Worm (Caenorhabditis elegans): ENCODE data around the gene B0001.7.

B0001.7 gene

DNA sequence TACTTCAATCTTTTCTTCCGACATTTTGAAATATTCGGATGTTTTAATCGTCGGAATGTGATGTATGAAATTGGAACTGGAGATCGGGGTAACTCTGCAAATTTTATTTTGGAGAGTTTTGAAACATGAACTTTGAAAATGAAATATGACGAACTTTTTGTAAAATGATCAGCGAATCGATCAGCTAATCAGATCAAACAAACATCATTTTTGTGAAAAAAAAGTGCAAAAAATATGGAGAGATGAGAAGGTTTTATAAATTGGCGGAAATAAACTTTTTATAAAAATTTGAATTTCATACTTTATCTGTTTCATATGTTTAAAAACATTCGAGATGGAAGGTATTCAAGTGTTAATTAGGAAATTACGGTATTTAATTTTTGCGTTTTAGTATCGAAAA is 42.6 kb downstream of the B0001.7 start, which contains the start of gene dlc-2:
Gene dlc-2 (minus strand): TSS at position 101 of the 400 bp plus-strand sequence.
- TF ChIP-seq cog-1 (tag; optimal IDR thresholded peaks at IDR 0.05): no peak
- no peak for TF ChIP-seq ztf-23 (GFP tag; IDR thresholded peaks at IDR 0.05)
- TF ChIP-seq ztf-29 (GFP tag; IDR thresholded peaks at IDR 0.05): no peak
- no peak for TF ChIP-seq klf-2 (GFP tag; conservative IDR thresholded peaks at IDR 0.05)
- TF ChIP-seq tab-1 (GFP tag; IDR thresholded peaks at IDR 0.05): no peak
- TF ChIP-seq T22C8.4 (GFP tag; IDR thresholded peaks at IDR 0.05): no peak
- TF ChIP-seq med-1 (GFP tag; optimal IDR thresholded peaks at IDR 0.05; ENCODE audit: insufficient read depth): no peak
- TF ChIP-seq flt-1 (GFP tag; IDR thresholded peaks at IDR 0.05): no peak

DNA sequence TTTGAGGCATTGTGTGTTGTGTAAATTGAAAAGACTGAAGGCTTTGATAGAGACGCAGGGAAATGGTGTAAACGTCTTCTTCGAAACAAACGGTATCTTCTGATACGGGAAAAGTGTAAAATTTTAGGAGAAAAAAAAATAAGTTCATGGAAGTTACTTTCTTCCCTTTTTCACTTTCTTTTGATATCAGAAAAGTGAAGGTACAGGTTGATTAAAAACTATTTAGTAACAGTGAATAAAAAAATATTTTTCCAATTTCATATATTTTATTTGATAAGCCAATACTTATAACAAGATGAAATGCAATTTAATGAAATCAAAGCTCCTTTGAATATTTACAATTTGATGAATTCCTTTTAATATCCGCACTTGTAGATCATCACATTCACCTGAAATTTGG is 43.7 kb downstream of the B0001.7 start, which contains the start of gene col-129:
Gene col-129 (minus strand): TSS at position 101 of the 400 bp plus-strand sequence.
- TF ChIP-seq ztf-29 (GFP tag; IDR thresholded peaks at IDR 0.05) (no peak), T22C8.4 (GFP tag; IDR thresholded peaks at IDR 0.05) (no peak), ref-1 (GFP tag; conservative IDR thresholded peaks at IDR 0.05) (no peak), flt-1 (GFP tag; IDR thresholded peaks at IDR 0.05) (no peak), klf-2 (GFP tag; conservative IDR thresholded peaks at IDR 0.05) (no peak), med-1 (GFP tag; optimal IDR thresholded peaks at IDR 0.05; ENCODE audit: insufficient read depth) (no peak), tab-1 (GFP tag; IDR thresholded peaks at IDR 0.05) (no peak), ztf-23 (GFP tag; IDR thresholded peaks at IDR 0.05) (no peak), cog-1 (tag; optimal IDR thresholded peaks at IDR 0.05) (no peak)

DNA sequence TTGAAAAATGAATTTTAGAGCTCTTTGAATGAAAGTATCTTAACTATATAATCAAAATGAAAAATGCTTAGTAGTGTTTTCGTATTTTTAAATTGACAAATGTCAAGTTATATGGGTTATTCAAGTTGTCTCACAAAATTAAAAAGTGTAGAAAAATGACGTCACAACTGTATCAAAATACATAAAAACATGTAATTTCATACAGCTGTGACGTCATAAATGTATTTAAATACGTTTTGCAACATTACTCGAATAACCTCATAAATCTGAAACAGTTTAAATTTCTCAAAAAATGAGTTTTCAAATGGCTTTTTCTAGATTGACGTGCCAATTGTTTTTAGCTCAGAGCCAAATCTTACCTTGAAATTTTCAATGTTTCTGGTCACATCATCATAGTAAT is 44.3 kb downstream of the B0001.7 start:
- no peak for TF ChIP-seq klf-2 (GFP tag; conservative IDR thresholded peaks at IDR 0.05)
- TF ChIP-seq med-1 (GFP tag; optimal IDR thresholded peaks at IDR 0.05; ENCODE audit: insufficient read depth): no peak
- TF ChIP-seq ztf-29 (GFP tag; IDR thresholded peaks at IDR 0.05): no peak
- no peak for TF ChIP-seq ztf-23 (GFP tag; IDR thresholded peaks at IDR 0.05)
- no peak for TF ChIP-seq ref-1 (GFP tag; conservative IDR thresholded peaks at IDR 0.05)
- TF ChIP-seq T22C8.4 (GFP tag; IDR thresholded peaks at IDR 0.05): no peak
- no peak for TF ChIP-seq tab-1 (GFP tag; IDR thresholded peaks at IDR 0.05)
- TF ChIP-seq flt-1 (GFP tag; IDR thresholded peaks at IDR 0.05): no peak
- no peak for TF ChIP-seq cog-1 (tag; optimal IDR thresholded peaks at IDR 0.05)

DNA sequence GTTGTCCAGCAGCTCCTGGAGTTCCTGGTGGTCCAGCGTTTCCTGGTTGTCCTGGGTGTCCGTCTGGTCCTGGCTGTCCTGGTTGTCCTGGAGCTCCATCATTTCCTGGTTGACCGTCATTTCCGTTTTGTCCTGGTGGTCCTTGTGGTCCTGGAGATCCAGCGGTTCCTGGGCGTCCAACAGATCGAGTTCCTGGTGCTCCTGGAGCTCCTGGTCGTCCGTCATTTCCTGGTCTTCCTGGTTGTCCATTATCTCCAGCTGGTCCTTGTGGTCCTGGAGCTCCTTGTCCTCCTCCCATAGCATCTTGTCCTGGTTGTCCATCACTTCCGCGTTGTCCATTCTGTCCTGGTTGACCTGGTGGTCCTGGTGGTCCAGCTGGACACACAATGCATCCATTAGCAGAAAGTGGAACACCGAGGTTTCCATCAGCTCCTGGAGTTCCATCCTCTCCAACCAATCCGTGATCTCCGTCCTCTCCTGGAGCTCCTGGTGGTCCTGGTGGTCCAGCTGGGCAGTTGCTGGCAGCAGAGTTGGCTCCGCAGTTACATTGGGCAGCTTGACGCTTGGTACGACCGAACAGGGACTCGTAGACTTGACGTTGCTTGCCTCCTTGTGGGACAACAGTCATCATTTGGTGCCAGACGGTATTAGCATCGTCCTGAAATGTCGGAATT is 44.9 kb downstream of the B0001.7 start:
- no peak for TF ChIP-seq T22C8.4 (GFP tag; IDR thresholded peaks at IDR 0.05)
- TF ChIP-seq ztf-29 (GFP tag; IDR thresholded peaks at IDR 0.05): no peak
- TF ChIP-seq cog-1 (tag; optimal IDR thresholded peaks at IDR 0.05): no peak
- no peak for TF ChIP-seq med-1 (GFP tag; optimal IDR thresholded peaks at IDR 0.05; ENCODE audit: insufficient read depth)

DNA sequence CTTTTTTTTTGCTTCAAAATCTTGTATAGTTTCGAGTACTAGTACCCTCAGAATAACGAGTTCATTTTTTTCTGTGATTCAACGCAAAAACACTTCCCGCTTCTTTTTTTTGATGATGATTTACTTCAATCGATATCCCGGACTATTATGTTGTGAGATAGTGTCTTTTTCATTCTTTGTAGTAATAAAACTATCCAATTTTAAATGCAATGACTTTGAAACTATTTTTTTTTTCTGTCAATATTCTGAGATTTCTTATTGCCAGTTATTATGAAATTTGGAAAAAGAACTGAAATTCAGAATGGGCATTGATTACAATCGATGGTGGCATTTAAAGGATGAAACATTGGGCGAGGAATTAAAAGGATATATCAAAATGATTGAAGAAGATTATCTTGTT is 48.5 kb downstream of the B0001.7 start, which contains the start of gene M18.3:
Gene M18.3 (plus strand): TSS at position 301 of the 400 bp plus-strand sequence.
- TF ChIP-seq T22C8.4 (GFP tag; IDR thresholded peaks at IDR 0.05) (no peak), ztf-23 (GFP tag; IDR thresholded peaks at IDR 0.05) (no peak), ztf-29 (GFP tag; IDR thresholded peaks at IDR 0.05) (no peak), flt-1 (GFP tag; IDR thresholded peaks at IDR 0.05) (no peak), tab-1 (GFP tag; IDR thresholded peaks at IDR 0.05) (no peak), klf-2 (GFP tag; conservative IDR thresholded peaks at IDR 0.05) (no peak), ref-1 (GFP tag; conservative IDR thresholded peaks at IDR 0.05) (no peak), cog-1 (tag; optimal IDR thresholded peaks at IDR 0.05) (no peak), med-1 (GFP tag; optimal IDR thresholded peaks at IDR 0.05; ENCODE audit: insufficient read depth) (no peak)
